Fruit fly (Drosophila melanogaster) whole organism, wandering third instar larva: Measurements from ENCODE around the gene CG2120.
A peak's percentile ranks its signal among the peaks of the same experiment; 100 is the strongest.

Experiments
- CG32264 ChIP-seq: fragments of 200-800 bp; sonication (Bioruptor generic); optimal IDR thresholded peaks from 2 replicates; lab custom pipeline; 2016; ENCODE audit warnings: missing biosample characterization, missing genetic modification characterization
- CG9705 ChIP-seq: fragments of 200-800 bp; sonication (Bioruptor generic); optimal IDR thresholded peaks from 2 replicates; lab custom pipeline; 2018; ENCODE audit warnings: missing biosample characterization, mild to moderate bottlenecking, missing genetic modification characterization
- CrebA ChIP-seq: fragments of 200-800 bp; sonication (Bioruptor generic); optimal IDR thresholded peaks from 2 replicates; lab custom pipeline; 2016; ENCODE audit warnings: missing biosample characterization, mild to moderate bottlenecking, missing genetic modification characterization, borderline replicate concordance
- Dfd ChIP-seq: fragments of >200 bp; optimal IDR thresholded peaks from 2 replicates; lab custom pipeline; 2017; ENCODE audit warnings: missing biosample characterization, missing genetic modification characterization
- Dif ChIP-seq: fragments of 200-275, 200-300 bp; sonication (Bioruptor generic); optimal IDR thresholded peaks from 2 replicates; lab custom pipeline; 2018; ENCODE audit warnings: missing biosample characterization, missing genetic modification characterization; ENCODE audit not compliant: partially characterized antibody
- GATAd ChIP-seq: sonication (Bioruptor generic); optimal IDR thresholded peaks from 2 replicates; lab custom pipeline; 2016; ENCODE audit warnings: missing biosample characterization, missing genetic modification characterization
- HLH106 ChIP-seq: fragments of 200-800 bp; optimal IDR thresholded peaks from 3 replicates; lab custom pipeline; 2019; ENCODE audit warnings: missing biosample characterization, mild to moderate bottlenecking, missing genetic modification characterization, moderate library complexity
- Hnf4 ChIP-seq: fragments of 200-800 bp; sonication (Bioruptor generic); optimal IDR thresholded peaks from 2 replicates; lab custom pipeline; 2016; ENCODE audit warnings: missing biosample characterization, mild to moderate bottlenecking, missing genetic modification characterization
- Hr78 ChIP-seq: fragments of >200 bp; optimal IDR thresholded peaks from 2 replicates; lab custom pipeline; 2017; ENCODE audit warnings: missing biosample characterization, missing genetic modification characterization
- Hr83 ChIP-seq: fragments of 200-300 bp; sonication (Bioruptor generic); optimal IDR thresholded peaks from 2 replicates; lab custom pipeline; 2016; ENCODE audit warnings: missing biosample characterization, mild to moderate bottlenecking, missing genetic modification characterization, moderate library complexity; ENCODE audit not compliant: poor library complexity, severe bottlenecking
- Jra ChIP-seq: sonication (Bioruptor generic); optimal IDR thresholded peaks from 2 replicates; lab custom pipeline; 2016; ENCODE audit warnings: missing biosample characterization, missing genetic modification characterization
- Mio ChIP-seq: sonication (Bioruptor generic); optimal IDR thresholded peaks from 2 replicates; lab custom pipeline; 2016; ENCODE audit warnings: missing biosample characterization, missing genetic modification characterization
- Myc ChIP-seq: fragments of >200 bp; optimal IDR thresholded peaks from 2 replicates; lab custom pipeline; 2017
- N ChIP-seq: fragments of >200 bp; optimal IDR thresholded peaks from 2 replicates; lab custom pipeline; 2018; ENCODE audit warnings: missing biosample characterization, missing external identifiers, missing genetic modification characterization
- OdsH ChIP-seq: fragments of 200-800 bp; sonication (Bioruptor generic); optimal IDR thresholded peaks from 2 replicates; lab custom pipeline; 2016; ENCODE audit warnings: missing biosample characterization, mild to moderate bottlenecking, missing genetic modification characterization
- Rel ChIP-seq, 2 experiments: fragments of 200-800 bp; sonication (Bioruptor generic) in 1 of 2; optimal IDR thresholded peaks; 2 replicates in 1 of 2; 3 replicates in 1 of 2; lab custom pipeline; 2016 to 2019; ENCODE audit warnings: mild to moderate bottlenecking in 2 of 2, missing biosample characterization in 2 of 2, missing genetic modification characterization in 2 of 2, moderate library complexity in 1 of 2
- Sp1 ChIP-seq: fragments of 200-800 bp; sonication (Bioruptor generic); optimal IDR thresholded peaks from 3 replicates; lab custom pipeline; 2019; ENCODE audit warnings: missing biosample characterization, mild to moderate bottlenecking, missing genetic modification characterization, moderate library complexity
- Vsx2 ChIP-seq: fragments of 200-300, 225-300 bp; sonication (Bioruptor generic); optimal IDR thresholded peaks from 2 replicates; lab custom pipeline; 2018; ENCODE audit warnings: missing biosample characterization, missing genetic modification characterization; ENCODE audit not compliant: partially characterized antibody
- br ChIP-seq: fragments of 200-800 bp; sonication (Bioruptor generic); optimal IDR thresholded peaks from 2 replicates; lab custom pipeline; 2016; ENCODE audit warnings: missing biosample characterization, missing genetic modification characterization
- brk ChIP-seq: fragments of 200-800 bp; sonication (Bioruptor generic); optimal IDR thresholded peaks from 2 replicates; lab custom pipeline; 2016; ENCODE audit warnings: missing biosample characterization, mild to moderate bottlenecking, missing genetic modification characterization
- dl ChIP-seq, 2 experiments: fragments of 175-275, 200-275 bp in 1 of 2; fragments of 200-275 bp in 1 of 2; sonication (Bioruptor generic); optimal IDR thresholded peaks; lab custom pipeline; 2018; ENCODE audit warnings: mild to moderate bottlenecking in 2 of 2, missing biosample characterization in 2 of 2, missing genetic modification characterization in 2 of 2, moderate library complexity in 2 of 2; ENCODE audit not compliant: partially characterized antibody in 2 of 2, insufficient read depth in 1 of 2
- dmrt93B ChIP-seq: fragments of 200-800 bp; sonication (Bioruptor generic); optimal IDR thresholded peaks from 2 replicates; lab custom pipeline; 2018; ENCODE audit warnings: missing biosample characterization, mild to moderate bottlenecking, missing genetic modification characterization
- dsf ChIP-seq: sonication (Bioruptor generic); optimal IDR thresholded peaks from 2 replicates; lab custom pipeline; 2016; ENCODE audit warnings: missing biosample characterization, missing genetic modification characterization, borderline replicate concordance
- ey ChIP-seq: fragments of 200-800 bp; sonication (Bioruptor generic); optimal IDR thresholded peaks from 2 replicates; lab custom pipeline; 2016; ENCODE audit warnings: missing biosample characterization, missing genetic modification characterization
- foxo ChIP-seq, 2 experiments: fragments of 200-800 bp; sonication (Bioruptor generic); optimal IDR thresholded peaks; 2 replicates in 1 of 2; 3 replicates in 1 of 2; lab custom pipeline; 2016 to 2017; ENCODE audit warnings: missing biosample characterization in 2 of 2, missing genetic modification characterization in 2 of 2
- fru ChIP-seq: fragments of 200-800 bp; sonication (Bioruptor generic); optimal IDR thresholded peaks from 3 replicates; lab custom pipeline; 2016; ENCODE audit warnings: missing biosample characterization, mild to moderate bottlenecking, missing genetic modification characterization
- h ChIP-seq: fragments of 200-800 bp; sonication (Bioruptor generic); optimal IDR thresholded peaks from 3 replicates; lab custom pipeline; 2016; ENCODE audit warnings: missing biosample characterization, mild to moderate bottlenecking, missing genetic modification characterization
- jim ChIP-seq: fragments of 175-275, 200-325 bp; sonication (Bioruptor generic); optimal IDR thresholded peaks from 2 replicates; lab custom pipeline; 2016; ENCODE audit warnings: missing biosample characterization, mild to moderate bottlenecking, missing genetic modification characterization
- lola ChIP-seq: fragments of >200 bp; optimal IDR thresholded peaks from 2 replicates; lab custom pipeline; 2017; ENCODE audit warnings: missing biosample characterization, missing genetic modification characterization
- pan ChIP-seq: fragments of >200 bp; optimal IDR thresholded peaks from 2 replicates; lab custom pipeline; 2017
- psq ChIP-seq: fragments of 200-800 bp; sonication (Bioruptor generic); optimal IDR thresholded peaks from 3 replicates; lab custom pipeline; 2017; ENCODE audit warnings: missing biosample characterization, mild to moderate bottlenecking, missing genetic modification characterization, moderate library complexity
- rgr ChIP-seq: fragments of 200-800 bp; sonication (Bioruptor generic); optimal IDR thresholded peaks from 3 replicates; lab custom pipeline; 2016; ENCODE audit warnings: missing biosample characterization, mild to moderate bottlenecking, missing genetic modification characterization
- sage ChIP-seq: fragments of 200-800 bp; sonication (Bioruptor generic); optimal IDR thresholded peaks from 2 replicates; lab custom pipeline; 2016; ENCODE audit warnings: missing biosample characterization, mild to moderate bottlenecking, missing genetic modification characterization
- sv ChIP-seq: fragments of 200-800 bp; sonication (Bioruptor generic); optimal IDR thresholded peaks from 3 replicates; lab custom pipeline; 2016; ENCODE audit warnings: missing biosample characterization, missing genetic modification characterization
- tai ChIP-seq: sonication (Bioruptor generic); optimal IDR thresholded peaks from 2 replicates; lab custom pipeline; 2016; ENCODE audit warnings: missing biosample characterization, missing genetic modification characterization
- usp ChIP-seq: fragments of >200 bp; optimal IDR thresholded peaks from 2 replicates; lab custom pipeline; 2017; ENCODE audit warnings: missing biosample characterization, missing genetic modification characterization
- woc ChIP-seq: sonication (Bioruptor generic); optimal IDR thresholded peaks from 2 replicates; lab custom pipeline; 2016; ENCODE audit warnings: missing biosample characterization, mild to moderate bottlenecking, missing genetic modification characterization

The CG2120 gene

dm6 chrX:8093722-8094177 is 41.9 kb upstream of the CG2120 start, which contains the start of gene UbcE2H:
Gene UbcE2H (minus strand): TSS chrX:8094064.
- TF ChIP-seq Rel (GFP tag; optimal IDR thresholded peaks at IDR 0.05; lab: Kevin White, UChicago) (no peak), Rel (tag; optimal IDR thresholded peaks at IDR 0.05; lab: Kevin White, UChicago) (peak; percentile 3), CG32264 (GFP tag; lab: Kevin White, UChicago) (no peak), fru (GFP tag; lab: Kevin White, UChicago) (peak; percentile 16)

dm6 chrX:8100026-8100825 is 35.4 kb upstream of the CG2120 start:
- TF ChIP-seq Vsx2, result no peak
- TF ChIP-seq h (GFP tag; lab: Kevin White, UChicago), result peak; percentile 82
- TF ChIP-seq ey (GFP tag; lab: Kevin White, UChicago), result peak; percentile 65
- TF ChIP-seq br (GFP tag; lab: Kevin White, UChicago), result peak; percentile 66
- no peak for TF ChIP-seq CG9705 (GFP tag; lab: Kevin White, UChicago)
- TF ChIP-seq tai, result no peak
- peak; percentile 63 for TF ChIP-seq sv (GFP tag; lab: Kevin White, UChicago)
- peak; percentile 72 for TF ChIP-seq fru (GFP tag; lab: Kevin White, UChicago)
- TF ChIP-seq Jra (GFP tag; lab: Kevin White, UChicago), result no peak
- no peak for TF ChIP-seq usp (GFP tag; lab: Kevin White, UChicago)
- peak; percentile 33 for TF ChIP-seq dmrt93B (GFP tag; lab: Kevin White, UChicago)
- TF ChIP-seq brk (GFP tag; lab: Kevin White, UChicago), result peak; percentile 64
- TF ChIP-seq Rel (GFP tag; optimal IDR thresholded peaks at IDR 0.05; lab: Kevin White, UChicago), result no peak
- no peak for TF ChIP-seq Rel (tag; optimal IDR thresholded peaks at IDR 0.05; lab: Kevin White, UChicago)
- TF ChIP-seq OdsH (GFP tag; lab: Kevin White, UChicago), result peak; percentile 63
- no peak for TF ChIP-seq lola (GFP tag; lab: Kevin White, UChicago)
- TF ChIP-seq Hr83, result no peak
- TF ChIP-seq Sp1 (GFP tag; lab: Kevin White, UChicago), result peak; percentile 68
- peak; percentile 50 for TF ChIP-seq woc (GFP tag; lab: Kevin White, UChicago)
- peak; percentile 57 for TF ChIP-seq Hnf4 (GFP tag; lab: Kevin White, UChicago)
- TF ChIP-seq psq (GFP tag; lab: Kevin White, UChicago), result peak; percentile 61
- TF ChIP-seq Dif, result no peak
- TF ChIP-seq jim (GFP tag; lab: Kevin White, UChicago), result no peak
- TF ChIP-seq foxo (GFP tag; optimal IDR thresholded peaks at IDR 0.05; lab: Kevin White, UChicago), result peak in 1 of 2 experiments; percentile 77
- TF ChIP-seq rgr (GFP tag; lab: Kevin White, UChicago), result peak; percentile 82
- peak; percentile 70 for TF ChIP-seq HLH106 (tag; lab: Kevin White, UChicago)
- no peak for TF ChIP-seq Hr78 (GFP tag; lab: Kevin White, UChicago)

- no peak for TF ChIP-seq Myc (lab: Kevin White, UChicago)
- no peak for TF ChIP-seq dsf (GFP tag; lab: Kevin White, UChicago)
- TF ChIP-seq woc (GFP tag; lab: Kevin White, UChicago), result no peak
- no peak for TF ChIP-seq sv (GFP tag; lab: Kevin White, UChicago)
- TF ChIP-seq brk (GFP tag; lab: Kevin White, UChicago), result no peak
- TF ChIP-seq fru (GFP tag; lab: Kevin White, UChicago), result no peak
- TF ChIP-seq tai, result no peak
- no peak for TF ChIP-seq CrebA
- no peak for TF ChIP-seq N (GFP tag; lab: Kevin White, UChicago)
These were observed 34.9 kb upstream of the CG2120 start for dm6 chrX:8100826-8101079.

- TF ChIP-seq Rel (GFP tag; optimal IDR thresholded peaks at IDR 0.05; lab: Kevin White, UChicago) (no peak), Rel (tag; optimal IDR thresholded peaks at IDR 0.05; lab: Kevin White, UChicago) (peak; percentile 39), sv (GFP tag; lab: Kevin White, UChicago) (no peak), Dif (no peak), OdsH (GFP tag; lab: Kevin White, UChicago) (peak; percentile 74), psq (GFP tag; lab: Kevin White, UChicago) (peak; percentile 65), br (GFP tag; lab: Kevin White, UChicago) (peak; percentile 71), ey (GFP tag; lab: Kevin White, UChicago) (peak; percentile 61), Sp1 (GFP tag; lab: Kevin White, UChicago) (peak; percentile 75), pan (lab: Kevin White, UChicago) (no peak), sage (GFP tag; lab: Kevin White, UChicago) (peak; percentile 39), GATAd (GFP tag; lab: Kevin White, UChicago) (no peak), Dfd (no peak), foxo (GFP tag; optimal IDR thresholded peaks at IDR 0.05; lab: Kevin White, UChicago) (peak in 1 of 2 experiments; percentile 65), h (GFP tag; lab: Kevin White, UChicago) (peak; percentile 83), Hnf4 (GFP tag; lab: Kevin White, UChicago) (peak; percentile 72), tai (no peak), CrebA (no peak), CG9705 (GFP tag; lab: Kevin White, UChicago) (peak; percentile 53), dl (GFP tag; optimal IDR thresholded peaks at IDR 0.05; lab: Kevin White, UChicago; ENCODE audit: insufficient read depth in 1 of 2, partially characterized antibody in 2 of 2) (no peak), woc (GFP tag; lab: Kevin White, UChicago) (peak; percentile 69), rgr (GFP tag; lab: Kevin White, UChicago) (peak; percentile 84), Hr83 (no peak), HLH106 (tag; lab: Kevin White, UChicago) (peak; percentile 73), Hr78 (GFP tag; lab: Kevin White, UChicago) (no peak), Mio (GFP tag; lab: Kevin White, UChicago) (no peak)
These were observed 34.0 kb upstream of the CG2120 start, which contains the start of gene CG2258 for dm6 chrX:8101479-8102198. Gene CG2258 (minus strand): TSS chrX:8102095.
